Worm (Caenorhabditis elegans) whole organism, L1 larva: Measurements from ENCODE around the gene F13B6.3.
A peak's percentile ranks its signal among the peaks of the same experiment; 100 is the strongest.

Experiments
- aly-2 ChIP-seq: fragments of 150-350 bp; optimal IDR thresholded peaks from 2 replicates; lab custom pipeline; 2014; ENCODE audit warnings: missing biosample characterization, missing genetic modification characterization
- ceh-88 ChIP-seq: fragments of 200-800 bp; sonication (Bioruptor generic); IDR thresholded peaks from 2 replicates; pipeline ENCODE4 v1.3.6; 2022; ENCODE audit warnings: missing genetic modification characterization, missing compliant biosample characterization
- fkh-4 ChIP-seq: sonication (generic microtip); optimal IDR thresholded peaks from 2 replicates; lab custom pipeline; 2016; ENCODE audit warnings: missing compliant biosample characterization, missing genetic modification characterization, borderline replicate concordance
- lir-3 ChIP-seq: sonication (generic microtip); optimal IDR thresholded peaks from 2 replicates; lab custom pipeline; 2016; ENCODE audit warnings: mild to moderate bottlenecking, missing genetic modification characterization, moderate library complexity, missing compliant biosample characterization; ENCODE audit not compliant: poor library complexity
- lsy-2 ChIP-seq, 2 experiments: fragments of 150-350 bp; optimal IDR thresholded peaks; 2 replicates each; lab custom pipeline; 2014; ENCODE audit warnings: missing biosample characterization in 2 of 2, missing genetic modification characterization in 2 of 2
- nhr-11 ChIP-seq: fragments of 150-350 bp; optimal IDR thresholded peaks from 2 replicates; lab custom pipeline; 2014; ENCODE audit warnings: missing biosample characterization, missing genetic modification characterization

DNA sequence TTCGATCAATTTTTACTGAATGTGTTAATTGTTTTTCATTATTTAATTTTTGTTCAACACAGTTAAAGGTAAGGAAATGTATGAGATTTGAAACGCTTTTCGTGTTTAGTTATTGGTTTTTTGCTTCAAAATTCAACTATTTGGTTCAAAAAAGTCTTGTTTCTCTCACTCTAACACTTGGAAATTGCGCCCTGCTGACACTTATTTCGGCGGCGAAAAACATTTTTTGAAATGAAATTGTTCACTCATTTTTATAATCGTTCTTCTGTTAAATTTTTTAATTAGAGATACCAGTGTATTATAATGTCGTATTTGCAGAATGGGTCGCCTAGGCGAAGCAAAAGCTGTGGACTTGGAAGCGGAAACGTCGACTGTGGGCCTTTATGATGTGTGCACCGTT is 12.4 kb upstream of the F13B6.3 start, which contains the start of gene rod-1:
- TF ChIP-seq ceh-88: no peak
- TF ChIP-seq nhr-11 (tag; lab: Kevin White, UChicago): no peak
- no peak for TF ChIP-seq aly-2
- TF ChIP-seq fkh-4 (tag; lab: Kevin White, UChicago): no peak
- TF ChIP-seq lir-3 (tag; lab: Kevin White, UChicago): no peak
- TF ChIP-seq lsy-2 (tag; optimal IDR thresholded peaks at IDR 0.05; lab: Kevin White, UChicago): peak in 1 of 2 experiments; percentile 69
